Worm (Caenorhabditis elegans): ENCODE data around the gene ceh-13.

Gene ceh-13

DNA sequence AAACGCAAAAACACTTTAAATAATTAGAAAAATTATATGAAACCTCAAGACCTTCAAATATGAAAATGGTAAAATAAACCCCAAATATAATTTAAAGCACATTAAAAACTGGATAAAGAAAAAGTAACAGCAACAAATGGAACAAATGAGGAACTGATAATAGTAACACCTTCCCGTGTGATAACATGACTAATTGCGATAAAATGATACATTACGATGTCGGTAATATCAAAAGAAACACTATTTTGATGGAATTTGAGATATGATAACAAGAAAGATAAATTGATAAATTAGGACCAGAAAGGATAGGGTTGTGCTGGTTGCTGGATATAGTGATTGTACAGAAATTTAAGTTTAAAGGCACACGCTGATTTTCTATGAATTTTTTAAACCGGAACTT, 13.4 kb upstream of the ceh-13 start:
- no peak for TF ChIP-seq gmeb-1 (tag; optimal IDR thresholded peaks at IDR 0.05)

DNA sequence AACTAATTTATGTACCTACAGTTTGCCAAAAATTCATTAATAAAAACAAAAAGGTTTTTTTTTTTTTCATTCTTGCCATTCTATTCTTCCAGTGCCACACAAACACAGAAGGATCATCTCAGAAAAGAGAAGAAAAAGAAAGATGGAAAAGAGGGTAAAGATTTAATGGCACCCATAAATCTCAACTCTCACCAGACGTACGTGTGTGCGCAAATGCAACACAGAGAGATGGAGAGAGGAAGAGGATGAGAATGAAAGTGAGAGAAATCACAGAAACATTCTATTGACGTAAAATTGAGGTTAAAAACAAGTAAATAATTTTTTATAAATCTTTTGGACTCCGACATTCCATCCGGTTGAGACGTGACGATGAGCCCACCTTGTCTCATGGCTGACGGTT, 11.2 kb upstream of the ceh-13 start:
- TF ChIP-seq egl-27 (tag; optimal IDR thresholded peaks at IDR 0.05) (no peak), nhr-129 (tag; optimal IDR thresholded peaks at IDR 0.05) (peak; percentile 22), unc-55 (GFP tag; optimal IDR thresholded peaks at IDR 0.05) (peak; percentile 62), mab-5 (tag; optimal IDR thresholded peaks at IDR 0.05) (peak; percentile 87), lsy-2 (tag; optimal IDR thresholded peaks at IDR 0.05) (peak in 1 of 2 experiments; percentile 52), C34F6.9 (tag; optimal IDR thresholded peaks at IDR 0.05) (peak; percentile 51), lin-13 (GFP tag; optimal IDR thresholded peaks at IDR 0.05) (no peak), crh-2 (tag; optimal IDR thresholded peaks at IDR 0.05) (peak; percentile 19), blmp-1 (tag; optimal IDR thresholded peaks at IDR 0.05; ENCODE audit: insufficient read depth) (peak; percentile 4)

DNA sequence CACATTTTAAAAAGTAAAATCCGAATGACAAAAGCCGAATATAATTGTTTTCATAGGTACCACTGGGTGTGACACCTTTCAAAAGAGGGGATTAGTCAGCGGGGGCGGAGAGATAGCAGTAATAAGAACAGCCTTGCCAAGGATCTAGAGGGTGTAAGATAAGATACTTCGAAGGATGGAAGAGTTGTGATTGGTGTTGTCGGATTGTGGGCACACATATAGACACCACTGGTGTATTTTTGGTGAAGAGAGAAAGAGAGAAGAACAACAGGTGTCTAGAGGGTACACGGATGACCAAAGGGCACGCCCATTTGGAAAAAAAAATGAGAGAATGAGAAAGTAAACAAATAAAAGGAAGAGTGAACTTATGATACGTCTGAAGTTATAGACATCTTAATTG, 10.3 kb upstream of the ceh-13 start:
- TF ChIP-seq nhr-23 (tag; optimal IDR thresholded peaks at IDR 0.05): no peak
- TF ChIP-seq ceh-82 (tag; optimal IDR thresholded peaks at IDR 0.05): no peak
- no peak for TF ChIP-seq lin-11 (tag; optimal IDR thresholded peaks at IDR 0.05)
- no peak for TF ChIP-seq nhr-6 (tag; optimal IDR thresholded peaks at IDR 0.05)
- TF ChIP-seq ztf-4 (tag; optimal IDR thresholded peaks at IDR 0.05): no peak
- TF ChIP-seq nhr-21 (tag; optimal IDR thresholded peaks at IDR 0.05): no peak
- no peak for TF ChIP-seq mab-5 (tag; optimal IDR thresholded peaks at IDR 0.05)
- no peak for TF ChIP-seq skn-1 (tag; optimal IDR thresholded peaks at IDR 0.05)
- TF ChIP-seq lin-39 (tag; optimal IDR thresholded peaks at IDR 0.05): no peak

DNA sequence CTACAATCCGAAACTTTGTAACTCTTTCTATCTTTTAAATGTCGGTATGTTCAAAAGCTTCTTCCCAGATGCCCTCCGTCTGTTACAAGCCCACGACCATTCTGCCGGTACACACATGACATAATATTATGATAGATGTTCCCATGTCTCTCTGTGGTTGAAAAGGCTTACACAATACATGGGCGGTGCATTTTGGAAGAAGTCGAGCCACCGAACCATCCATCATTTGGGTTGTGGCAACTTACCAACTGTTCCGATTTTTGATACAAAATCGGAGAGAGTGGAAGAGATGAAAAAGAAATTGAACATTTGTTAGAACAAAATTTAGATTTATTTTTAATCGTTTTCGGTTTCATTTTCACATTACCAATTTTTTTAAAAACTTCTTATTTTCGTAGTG, 6.5 kb upstream of the ceh-13 start:
- TF ChIP-seq sem-4 (tag; optimal IDR thresholded peaks at IDR 0.05) (peak; percentile 1), ama-1 (optimal IDR thresholded peaks at IDR 0.05) (no peak), mab-5 (tag; optimal IDR thresholded peaks at IDR 0.05) (peak; percentile 74), F13H6.1 (tag; optimal IDR thresholded peaks at IDR 0.05) (peak; percentile 50), dmd-4 (tag; optimal IDR thresholded peaks at IDR 0.05) (no peak), elt-1 (tag; optimal IDR thresholded peaks at IDR 0.05) (no peak), unc-55 (GFP tag; optimal IDR thresholded peaks at IDR 0.05) (peak; percentile 12), lsy-2 (tag; optimal IDR thresholded peaks at IDR 0.05) (peak in 1 of 2 experiments; percentile 44)

DNA sequence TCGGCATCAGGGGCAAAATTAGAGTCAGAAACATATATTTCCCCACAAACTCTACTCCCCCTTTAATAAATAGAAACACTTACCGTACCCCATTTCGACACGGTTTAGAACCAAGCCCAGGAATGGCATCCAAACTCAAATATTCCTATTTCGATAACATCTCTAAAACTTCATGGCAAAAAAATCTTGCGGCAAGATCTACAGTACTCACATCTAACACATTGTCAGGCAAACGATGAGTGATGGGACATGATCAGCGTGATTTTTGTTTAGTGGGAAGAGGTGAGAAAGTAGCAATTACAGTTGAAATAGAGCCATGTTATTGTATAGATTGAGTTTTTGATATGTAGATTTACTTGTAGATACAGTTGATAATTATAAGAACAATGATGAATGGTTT, 4.5 kb upstream of the ceh-13 start:
- no peak for TF ChIP-seq mab-5 (tag; optimal IDR thresholded peaks at IDR 0.05)
- TF ChIP-seq lsy-2 (tag; optimal IDR thresholded peaks at IDR 0.05): peak in 1 of 2 experiments; percentile 15
- TF ChIP-seq ceh-16 (tag; optimal IDR thresholded peaks at IDR 0.05): peak; percentile 94
- TF ChIP-seq dmd-4 (tag; optimal IDR thresholded peaks at IDR 0.05): no peak

ce11 chrIII:7552859-7553258, 2.6 kb upstream of the ceh-13 start:
- peak; percentile 81 for TF ChIP-seq unc-55 (GFP tag; optimal IDR thresholded peaks at IDR 0.05)
- peak; percentile 69 for TF ChIP-seq mab-5 (tag; optimal IDR thresholded peaks at IDR 0.05)
- peak; percentile 10 to 54 for TF ChIP-seq lsy-2 (tag; optimal IDR thresholded peaks at IDR 0.05)
- TF ChIP-seq Y55F3AM.14 (GFP tag; optimal IDR thresholded peaks at IDR 0.05): no peak
- TF ChIP-seq aly-2 (tag; optimal IDR thresholded peaks at IDR 0.05): no peak

DNA sequence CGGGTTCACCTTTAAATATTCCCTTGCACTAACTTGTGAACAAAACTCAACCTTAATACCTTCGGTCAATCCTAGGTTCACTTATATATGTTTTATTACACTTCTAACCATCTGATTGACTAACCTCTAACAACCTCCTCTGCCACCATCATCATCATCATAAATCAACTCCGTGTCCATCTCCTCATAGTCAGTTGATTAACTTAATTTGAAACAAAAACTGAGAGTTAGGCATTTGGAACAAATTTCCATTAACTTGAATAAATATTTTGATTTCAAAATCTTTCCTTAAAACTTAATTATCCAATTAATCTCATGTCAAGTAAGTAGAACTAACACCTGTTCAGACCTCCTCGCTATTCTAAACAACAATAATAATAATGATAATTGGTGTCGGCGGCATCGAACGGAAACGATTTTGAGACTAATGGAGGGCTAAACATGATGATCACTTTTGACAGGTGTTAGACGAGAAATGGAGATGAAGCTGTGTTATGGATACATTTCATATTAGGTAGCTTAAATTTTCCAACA, 1.7 kb upstream of the ceh-13 start:
- TF ChIP-seq sem-4 (tag; optimal IDR thresholded peaks at IDR 0.05): no peak
- TF ChIP-seq egl-27 (tag; optimal IDR thresholded peaks at IDR 0.05): no peak
- TF ChIP-seq sma-9 (GFP tag; optimal IDR thresholded peaks at IDR 0.05): no peak
- TF ChIP-seq sma-9 (tag; optimal IDR thresholded peaks at IDR 0.05): no peak
- no peak for TF ChIP-seq unc-39 (tag; optimal IDR thresholded peaks at IDR 0.05)
- no peak for TF ChIP-seq nhr-25 (tag; optimal IDR thresholded peaks at IDR 0.05)
- TF ChIP-seq fos-1 (tag; optimal IDR thresholded peaks at IDR 0.05): no peak
- TF ChIP-seq sma-3 (GFP tag; optimal IDR thresholded peaks at IDR 0.05): no peak
- TF ChIP-seq nhr-12 (tag; optimal IDR thresholded peaks at IDR 0.05): no peak
- no peak for TF ChIP-seq lsy-2 (tag; optimal IDR thresholded peaks at IDR 0.05)
- TF ChIP-seq elt-3 (tag; optimal IDR thresholded peaks at IDR 0.05): no peak
- TF ChIP-seq dmd-4 (tag; optimal IDR thresholded peaks at IDR 0.05): no peak
- TF ChIP-seq mbf-1 (tag; optimal IDR thresholded peaks at IDR 0.05): no peak
